Fruit fly (Drosophila melanogaster): ENCODE data around the gene Spn38F.

Spn38F gene

DNA sequence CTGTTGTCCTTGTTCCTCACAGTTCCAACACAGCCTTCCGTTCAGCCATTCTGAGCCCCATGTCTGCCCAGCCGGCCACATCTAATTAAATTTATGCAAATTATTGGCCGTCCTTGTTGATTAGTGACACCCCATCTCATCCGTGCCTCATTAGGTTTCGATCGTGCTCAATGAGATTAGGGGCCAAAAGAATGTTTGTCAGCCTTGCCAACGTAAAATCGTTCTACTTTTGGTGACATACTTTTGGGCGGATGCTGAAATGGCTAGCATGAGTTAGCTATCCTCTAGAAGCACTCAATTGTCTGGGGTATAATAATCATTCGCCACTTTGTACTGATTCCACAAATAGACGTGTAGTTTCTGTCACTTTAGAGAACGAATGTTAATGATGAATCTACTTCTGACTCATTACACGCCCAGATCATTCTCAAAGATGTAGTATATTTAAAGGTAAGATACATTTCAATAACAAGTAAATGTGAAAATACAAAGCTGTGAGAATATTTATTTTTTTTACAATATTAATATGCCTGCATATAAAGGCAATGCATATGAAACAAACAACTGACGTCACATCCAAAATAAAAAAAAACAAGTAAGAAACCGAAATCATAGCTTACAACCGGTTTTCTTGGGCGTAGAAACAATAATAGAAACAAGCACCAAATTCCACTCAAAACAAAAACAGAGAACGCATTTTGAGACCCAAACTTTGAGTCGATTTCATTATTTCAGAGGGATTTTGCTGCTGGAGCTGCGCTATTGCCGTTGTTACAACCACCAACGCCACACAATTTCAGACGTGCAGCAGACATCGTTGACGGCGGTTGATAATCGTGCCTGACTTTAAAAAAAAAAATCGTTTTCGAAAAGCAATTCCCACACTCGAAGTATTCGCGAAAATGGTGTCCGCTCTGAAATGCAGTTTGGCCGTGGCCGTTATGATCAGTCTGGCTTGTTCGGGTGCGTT lies 20.9 kb upstream of the Spn38F start, which contains the start of gene bero:
bero (plus strand) TSS at position 325 of the 970 bp plus-strand sequence.
- no peak for TF ChIP-seq Hr78 (GFP tag; optimal IDR thresholded peaks at IDR 0.05)
- no peak for TF ChIP-seq Sp1 (GFP tag; optimal IDR thresholded peaks at IDR 0.05)
- no peak for TF ChIP-seq Mio (GFP tag; optimal IDR thresholded peaks at IDR 0.05)
- TF ChIP-seq dsf (GFP tag; optimal IDR thresholded peaks at IDR 0.05; ENCODE audit: borderline replicate concordance), result no peak
- TF ChIP-seq N (GFP tag; optimal IDR thresholded peaks at IDR 0.05), result no peak
- no peak for TF ChIP-seq ey (GFP tag; optimal IDR thresholded peaks at IDR 0.05)
- no peak for TF ChIP-seq OdsH (GFP tag; optimal IDR thresholded peaks at IDR 0.05)
- TF ChIP-seq rgr (GFP tag; optimal IDR thresholded peaks at IDR 0.05), result no peak
- no peak for TF ChIP-seq Myc (optimal IDR thresholded peaks at IDR 0.05)
- TF ChIP-seq Dfd (GFP tag; optimal IDR thresholded peaks at IDR 0.05), result no peak
- no peak for TF ChIP-seq lola (GFP tag; optimal IDR thresholded peaks at IDR 0.05)
- TF ChIP-seq Hr83 (GFP tag; optimal IDR thresholded peaks at IDR 0.05; ENCODE audit: poor library complexity, severe bottlenecking), result no peak
- no peak for TF ChIP-seq woc (GFP tag; optimal IDR thresholded peaks at IDR 0.05)
- TF ChIP-seq brk (GFP tag; optimal IDR thresholded peaks at IDR 0.05), result no peak
- no peak for TF ChIP-seq sage (GFP tag; optimal IDR thresholded peaks at IDR 0.05)
- TF ChIP-seq br (GFP tag; optimal IDR thresholded peaks at IDR 0.05), result no peak
- no peak for TF ChIP-seq CrebA (GFP tag; optimal IDR thresholded peaks at IDR 0.05; ENCODE audit: borderline replicate concordance)
- TF ChIP-seq foxo (GFP tag; optimal IDR thresholded peaks at IDR 0.05), result no peak

DNA sequence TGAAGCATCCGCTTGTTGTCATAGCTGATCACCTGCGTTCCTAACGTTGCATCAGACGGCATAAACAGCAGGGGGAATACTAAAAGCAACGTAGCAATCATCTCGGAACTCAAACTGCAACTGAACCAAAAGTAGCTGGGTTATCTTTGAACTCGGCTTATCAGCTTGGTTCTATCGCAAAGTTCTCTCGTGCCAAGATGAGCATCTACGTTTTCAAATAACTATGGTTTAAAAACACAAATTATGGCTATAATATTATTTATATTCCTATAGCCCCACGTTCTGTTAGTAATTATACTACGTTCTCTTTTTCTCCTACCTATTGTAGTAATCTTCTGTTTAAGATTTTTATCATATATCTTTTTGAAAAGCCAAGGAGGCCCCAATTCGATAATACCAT lies 20.0 kb upstream of the Spn38F start, which contains the start of gene CG14400:
CG14400 (minus strand) TSS at position 101 of the 400 bp plus-strand sequence.
- no peak for TF ChIP-seq h (GFP tag; optimal IDR thresholded peaks at IDR 0.05)
- no peak for TF ChIP-seq psq (GFP tag; optimal IDR thresholded peaks at IDR 0.05)
- TF ChIP-seq GATAd (GFP tag; optimal IDR thresholded peaks at IDR 0.05), result no peak
- no peak for TF ChIP-seq foxo (GFP tag; optimal IDR thresholded peaks at IDR 0.05)
- TF ChIP-seq tai (GFP tag; optimal IDR thresholded peaks at IDR 0.05), result no peak
- TF ChIP-seq Mio (GFP tag; optimal IDR thresholded peaks at IDR 0.05), result no peak
- TF ChIP-seq usp (GFP tag; optimal IDR thresholded peaks at IDR 0.05), result no peak

DNA sequence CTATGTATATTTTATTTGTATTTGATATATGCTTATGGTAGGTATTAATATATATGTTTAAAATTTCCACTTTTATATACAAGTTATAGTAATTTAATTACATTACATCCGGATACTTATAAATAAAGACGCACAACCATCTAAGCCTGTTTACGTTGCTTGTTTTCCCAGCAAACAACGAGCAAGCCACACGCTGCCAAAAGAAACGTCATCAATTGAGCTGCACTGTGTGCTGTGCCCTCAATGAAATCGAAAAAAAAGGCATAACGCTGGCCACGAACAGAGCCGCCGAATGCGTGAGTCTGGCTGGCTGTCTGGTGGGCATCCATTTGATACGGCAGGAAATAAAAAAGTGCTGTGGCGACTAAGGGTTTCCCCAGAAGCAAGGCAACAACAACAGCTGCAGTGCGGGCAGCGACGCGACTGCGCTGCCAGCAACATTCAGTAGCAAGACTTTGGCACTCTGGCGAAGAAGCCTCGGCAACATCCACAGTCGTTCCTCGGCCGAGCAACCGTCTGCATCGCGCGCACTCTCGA lies 14.4 kb upstream of the Spn38F start, which contains the start of gene twit:
twit (plus strand) TSS at position 487 of the 537 bp plus-strand sequence.
- TF ChIP-seq jim (GFP tag; optimal IDR thresholded peaks at IDR 0.05) (no peak), woc (GFP tag; optimal IDR thresholded peaks at IDR 0.05) (no peak), brk (GFP tag; optimal IDR thresholded peaks at IDR 0.05) (no peak), GATAd (GFP tag; optimal IDR thresholded peaks at IDR 0.05) (no peak), Hr78 (GFP tag; optimal IDR thresholded peaks at IDR 0.05) (no peak), fru (GFP tag; optimal IDR thresholded peaks at IDR 0.05) (no peak), br (GFP tag; optimal IDR thresholded peaks at IDR 0.05) (no peak), rgr (GFP tag; optimal IDR thresholded peaks at IDR 0.05) (no peak), Mio (GFP tag; optimal IDR thresholded peaks at IDR 0.05) (no peak), CG9705 (GFP tag; optimal IDR thresholded peaks at IDR 0.05) (no peak), Jra (GFP tag; optimal IDR thresholded peaks at IDR 0.05) (no peak), Hr83 (GFP tag; optimal IDR thresholded peaks at IDR 0.05; ENCODE audit: poor library complexity, severe bottlenecking) (no peak), dl (GFP tag; optimal IDR thresholded peaks at IDR 0.05; ENCODE audit: insufficient read depth in 1 of 2, partially characterized antibody in 2 of 2) (no peak), N (GFP tag; optimal IDR thresholded peaks at IDR 0.05) (no peak), OdsH (GFP tag; optimal IDR thresholded peaks at IDR 0.05) (no peak)

DNA sequence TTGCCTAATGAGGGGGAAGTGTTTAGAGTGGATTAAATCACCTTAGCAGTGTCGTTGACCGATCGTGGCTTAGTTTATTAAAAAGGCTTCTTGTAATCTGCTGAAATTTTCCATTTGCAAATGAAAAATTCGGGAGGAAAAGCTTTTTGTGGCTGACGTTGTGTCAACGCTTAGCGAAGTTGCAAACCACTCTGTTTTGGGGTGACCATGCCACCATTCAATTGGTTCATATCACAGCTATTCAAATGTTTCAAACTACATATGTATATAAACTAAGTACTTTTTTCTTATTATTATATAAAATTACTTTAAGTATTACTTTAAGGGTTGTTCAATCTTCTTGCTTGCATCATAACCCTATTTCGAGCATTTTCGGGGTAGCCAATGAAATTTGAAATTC lies 13.8 kb upstream of the Spn38F start:
- no peak for TF ChIP-seq CrebA (GFP tag; optimal IDR thresholded peaks at IDR 0.05; ENCODE audit: borderline replicate concordance)
- TF ChIP-seq Dif (GFP tag; optimal IDR thresholded peaks at IDR 0.05; ENCODE audit: partially characterized antibody), result no peak
- no peak for TF ChIP-seq tai (GFP tag; optimal IDR thresholded peaks at IDR 0.05)
- no peak for TF ChIP-seq ey (GFP tag; optimal IDR thresholded peaks at IDR 0.05)
- TF ChIP-seq Hr83 (GFP tag; optimal IDR thresholded peaks at IDR 0.05; ENCODE audit: poor library complexity, severe bottlenecking), result no peak
- no peak for TF ChIP-seq OdsH (GFP tag; optimal IDR thresholded peaks at IDR 0.05)
- no peak for TF ChIP-seq Hr78 (GFP tag; optimal IDR thresholded peaks at IDR 0.05)
- TF ChIP-seq brk (GFP tag; optimal IDR thresholded peaks at IDR 0.05), result no peak
- no peak for TF ChIP-seq br (GFP tag; optimal IDR thresholded peaks at IDR 0.05)
- no peak for TF ChIP-seq sv (GFP tag; optimal IDR thresholded peaks at IDR 0.05)
- no peak for TF ChIP-seq CG9705 (GFP tag; optimal IDR thresholded peaks at IDR 0.05)
- TF ChIP-seq woc (GFP tag; optimal IDR thresholded peaks at IDR 0.05), result no peak
- no peak for TF ChIP-seq fru (GFP tag; optimal IDR thresholded peaks at IDR 0.05)
- TF ChIP-seq lola (GFP tag; optimal IDR thresholded peaks at IDR 0.05), result no peak
- no peak for TF ChIP-seq dmrt93B (GFP tag; optimal IDR thresholded peaks at IDR 0.05)
- no peak for TF ChIP-seq HLH106 (tag; optimal IDR thresholded peaks at IDR 0.05)
- TF ChIP-seq Mio (GFP tag; optimal IDR thresholded peaks at IDR 0.05), result no peak
- no peak for TF ChIP-seq Dfd (GFP tag; optimal IDR thresholded peaks at IDR 0.05)
